Worm (Caenorhabditis elegans) whole organism, L4/young adult: ENCODE data around the gene rfip-1.

Experiments used
- W03F9.2 ChIP-seq: fragments of 150-350 bp; optimal IDR thresholded peaks from 2 replicates; lab custom pipeline; 2014; ENCODE audit warnings: missing biosample characterization, missing genetic modification characterization
- dao-5 ChIP-seq: sonication (generic microtip); optimal IDR thresholded peaks from 2 replicates; lab custom pipeline; 2016; ENCODE audit warnings: missing genotype, missing genetic modification characterization, moderate library complexity, missing compliant biosample characterization
- him-1 ChIP-seq: sonication (generic microtip); optimal IDR thresholded peaks from 2 replicates; lab custom pipeline; 2016; ENCODE audit warnings: missing genotype, missing genetic modification reagents, missing genetic modification characterization, missing compliant biosample characterization

DNA sequence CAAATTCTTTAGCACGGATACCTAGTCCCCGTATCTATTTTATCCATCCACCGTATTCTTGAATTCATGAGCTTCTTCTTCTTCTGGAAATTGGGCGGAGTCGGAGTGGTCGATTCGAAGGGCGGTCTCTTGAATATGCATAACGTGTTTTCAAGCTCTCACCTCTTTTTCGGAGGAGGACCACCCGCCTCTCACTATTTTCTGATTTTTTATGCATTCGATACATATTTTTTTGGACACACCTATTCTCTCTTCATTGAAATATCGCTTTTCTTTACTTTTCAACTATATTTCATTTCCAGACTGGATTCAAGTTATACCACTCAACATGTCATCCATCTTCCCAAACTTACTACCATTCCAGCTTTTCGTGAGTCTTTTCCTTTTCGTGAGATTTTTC, 44.1 kb downstream of the rfip-1 start, which contains the start of gene egl-44:
- TF ChIP-seq dao-5 (no peak), W03F9.2 (tag; lab: Kevin White, UChicago) (no peak), him-1 (tag; lab: Kevin White, UChicago) (no peak)
